Fruit fly (Drosophila melanogaster): ENCODE results near the gene CG32639.

The CG32639 gene

DNA sequence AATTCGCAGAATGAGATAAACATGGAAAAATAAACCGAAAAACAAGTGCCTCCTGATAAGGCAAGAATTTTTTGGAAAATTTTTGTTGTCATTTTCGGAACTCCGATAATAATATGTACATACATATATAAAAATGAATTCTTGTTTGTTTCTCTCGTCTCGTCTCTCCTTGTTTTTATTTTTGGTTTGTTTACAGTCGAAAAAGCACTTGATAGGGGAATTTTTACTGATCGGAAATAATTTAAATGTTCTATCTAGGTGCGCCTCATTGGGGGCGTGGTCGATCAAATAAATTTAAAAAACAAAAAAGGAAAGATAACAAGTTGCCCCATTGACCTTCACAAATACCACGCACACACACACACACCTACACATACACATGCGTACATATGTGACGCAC is 46.4 kb upstream of the CG32639 start:
- TF ChIP-seq svp (GFP tag): peak; percentile 43
- no peak for TF ChIP-seq CG11294 (GFP tag; IDR thresholded peaks at IDR 0.05)

- TF ChIP-seq pdm3 (GFP tag; optimal IDR thresholded peaks at IDR 0.05): no peak
- TF ChIP-seq dsx (GFP tag; optimal IDR thresholded peaks at IDR 0.05; ENCODE audit: poor library complexity, severe bottlenecking): no peak
- peak; percentile 9 for TF ChIP-seq CG32006 (GFP tag; optimal IDR thresholded peaks at IDR 0.05)
- no peak for TF ChIP-seq cyc (GFP tag; optimal IDR thresholded peaks at IDR 0.05)
- no peak for TF ChIP-seq CG11294 (GFP tag; IDR thresholded peaks at IDR 0.05)
- TF ChIP-seq CG10669 (GFP tag; optimal IDR thresholded peaks at IDR 0.05): no peak
- TF ChIP-seq CG4318 (GFP tag; optimal IDR thresholded peaks at IDR 0.05): no peak
- no peak for TF ChIP-seq CG31627 (GFP tag; optimal IDR thresholded peaks at IDR 0.05)
- no peak for TF ChIP-seq CG7368 (GFP tag; optimal IDR thresholded peaks at IDR 0.05)
- no peak for TF ChIP-seq CG8632 (GFP tag; optimal IDR thresholded peaks at IDR 0.05)
- no peak for TF ChIP-seq CG6276 (GFP tag; optimal IDR thresholded peaks at IDR 0.05)
- TF ChIP-seq achi (GFP tag; optimal IDR thresholded peaks at IDR 0.05): no peak
- TF ChIP-seq CG8119 (GFP tag; IDR thresholded peaks at IDR 0.05): no peak
- TF ChIP-seq Hr4 (GFP tag; optimal IDR thresholded peaks at IDR 0.05): no peak
- TF ChIP-seq CG15336 (GFP tag; IDR thresholded peaks at IDR 0.05): no peak
- no peak for TF ChIP-seq fd59A (GFP tag; optimal IDR thresholded peaks at IDR 0.05)
- TF ChIP-seq Hr39 (GFP tag; optimal IDR thresholded peaks at IDR 0.05): no peak
- TF ChIP-seq Hr38 (GFP tag; optimal IDR thresholded peaks at IDR 0.05): no peak
- no peak for TF ChIP-seq Sox102F (GFP tag; optimal IDR thresholded peaks at IDR 0.05)
- TF ChIP-seq Smox (GFP tag; optimal IDR thresholded peaks at IDR 0.05): no peak
- no peak for TF ChIP-seq Blimp-1 (GFP tag; optimal IDR thresholded peaks at IDR 0.05)
- no peak for TF ChIP-seq esn (GFP tag; optimal IDR thresholded peaks at IDR 0.05)
- TF ChIP-seq Sox15 (GFP tag; optimal IDR thresholded peaks at IDR 0.05): no peak
- TF ChIP-seq spab (GFP tag; optimal IDR thresholded peaks at IDR 0.05): no peak
- TF ChIP-seq Eip93F (GFP tag; optimal IDR thresholded peaks at IDR 0.05): no peak
- no peak for TF ChIP-seq Ets96B (tag; optimal IDR thresholded peaks at IDR 0.05)
- TF ChIP-seq dac (GFP tag; optimal IDR thresholded peaks at IDR 0.05): no peak
- TF ChIP-seq topi (GFP tag; optimal IDR thresholded peaks at IDR 0.05): no peak
- peak; percentile 11 for TF ChIP-seq Met (GFP tag; optimal IDR thresholded peaks at IDR 0.05)
- peak; percentile 71 for TF ChIP-seq fkh (GFP tag; optimal IDR thresholded peaks at IDR 0.05)
- TF ChIP-seq Eip78C (GFP tag): peak; percentile 54
- no peak for TF ChIP-seq net (GFP tag; optimal IDR thresholded peaks at IDR 0.05)
- no peak for TF ChIP-seq CG6808 (GFP tag; optimal IDR thresholded peaks at IDR 0.05)
- peak; percentile 62 for TF ChIP-seq svp (GFP tag)
- TF ChIP-seq CG16779 (tag; optimal IDR thresholded peaks at IDR 0.05): no peak
- TF ChIP-seq CG3919 (GFP tag; optimal IDR thresholded peaks at IDR 0.05): no peak
- TF ChIP-seq Eip75B (GFP tag; optimal IDR thresholded peaks at IDR 0.05): no peak
- peak; percentile 0 for TF ChIP-seq lz (GFP tag; optimal IDR thresholded peaks at IDR 0.05)
- TF ChIP-seq Lpt (GFP tag; optimal IDR thresholded peaks at IDR 0.05): no peak
- TF ChIP-seq CG6792 (GFP tag; optimal IDR thresholded peaks at IDR 0.05): no peak
- TF ChIP-seq acj6 (GFP tag; optimal IDR thresholded peaks at IDR 0.05): no peak
- no peak for TF ChIP-seq CG6163 (GFP tag; IDR thresholded peaks at IDR 0.05)
- TF ChIP-seq CG34406 (GFP tag; optimal IDR thresholded peaks at IDR 0.05): no peak
Observed at dm6 chrX:13281244-13281877, 45.0 kb upstream of the CG32639 start.
